Worm (Caenorhabditis elegans): ENCODE measurements around the gene slc-17.5.
A peak's percentile ranks its signal among the peaks of the same experiment; 100 is the strongest.

slc-17.5 gene

DNA sequence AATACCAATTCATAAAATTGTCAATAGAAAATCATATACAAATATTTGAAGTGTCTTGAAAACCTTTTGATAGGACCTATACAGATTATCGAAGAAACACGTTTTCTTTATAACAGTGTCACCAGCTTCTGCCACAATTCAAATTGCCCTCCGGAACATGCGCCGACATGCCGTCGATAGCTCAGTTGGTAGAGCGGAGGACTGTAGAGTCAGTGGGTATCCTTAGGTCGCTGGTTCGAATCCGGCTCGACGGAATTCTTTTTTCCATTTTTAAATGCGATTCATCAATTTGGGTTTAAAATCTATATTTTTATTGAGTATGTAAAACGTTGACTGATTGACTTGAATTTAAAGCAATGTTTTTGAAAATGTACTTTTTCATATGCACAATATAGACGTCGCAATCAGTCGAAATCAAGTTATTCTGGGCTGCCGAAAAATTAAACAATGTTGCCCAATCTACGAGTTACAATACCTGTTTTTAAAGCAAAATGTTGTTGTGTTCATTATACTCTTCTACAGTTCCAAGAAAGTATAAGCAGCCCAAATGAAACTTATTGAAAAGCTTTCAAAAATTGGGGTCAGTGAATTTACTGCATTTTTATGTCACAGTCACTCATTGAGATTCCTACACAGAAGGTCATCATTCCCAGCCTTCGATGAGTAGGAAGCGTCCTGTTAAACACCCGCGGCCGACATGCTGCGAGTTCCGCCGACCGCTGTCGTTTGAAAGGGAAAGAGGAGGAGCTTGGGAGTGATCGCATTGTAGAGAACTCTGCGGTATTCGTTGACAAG, 37.2 kb downstream of the slc-17.5 start (continued):
- TF ChIP-seq nhr-20 (tag; optimal IDR thresholded peaks at IDR 0.05) (peak; percentile 84), nhr-11 (tag; optimal IDR thresholded peaks at IDR 0.05) (no peak), fkh-10 (GFP tag; optimal IDR thresholded peaks at IDR 0.05) (no peak), sox-4 (tag; optimal IDR thresholded peaks at IDR 0.05) (no peak), lin-13 (GFP tag; optimal IDR thresholded peaks at IDR 0.05) (peak; percentile 61), nhr-77 (tag; optimal IDR thresholded peaks at IDR 0.05) (peak; percentile 79), nhr-71 (tag; optimal IDR thresholded peaks at IDR 0.05) (peak; percentile 90), unc-98 (GFP tag; IDR thresholded peaks at IDR 0.05) (no peak), fkh-8 (tag; optimal IDR thresholded peaks at IDR 0.05) (no peak), nhr-90 (tag; optimal IDR thresholded peaks at IDR 0.05; ENCODE audit: poor library complexity) (peak; percentile 96), blmp-1 (tag; optimal IDR thresholded peaks at IDR 0.05) (no peak), tbx-2 (tag; optimal IDR thresholded peaks at IDR 0.05) (peak; percentile 59), efl-1 (optimal IDR thresholded peaks at IDR 0.05) (peak; percentile 38 to 66), efl-1 (GFP tag; optimal IDR thresholded peaks at IDR 0.05 in 1 of 2) (peak in 1 of 2 experiments; percentile 97), elt-2 (tag; optimal IDR thresholded peaks at IDR 0.05) (peak; percentile 90)

DNA sequence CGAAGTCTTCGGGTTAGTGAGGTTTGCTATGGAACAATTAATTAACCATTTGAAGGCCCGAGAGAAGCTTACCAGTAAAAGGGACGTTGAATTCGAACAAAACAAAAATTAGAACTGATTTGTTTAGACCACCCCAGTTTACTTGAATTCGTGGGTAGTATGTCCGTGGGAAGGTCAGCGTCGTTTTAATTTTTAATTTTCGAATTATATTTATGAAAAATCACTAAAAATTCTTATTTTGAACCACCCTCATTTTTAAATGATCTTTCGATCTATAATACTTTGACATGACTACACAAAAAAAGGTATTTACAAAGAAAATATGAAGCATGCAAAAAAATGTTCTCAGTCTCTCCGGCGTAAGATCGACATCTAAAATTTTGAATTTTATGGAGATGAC, 39.2 kb downstream of the slc-17.5 start, which contains the start of gene C16D9.5:
Gene C16D9.5 (minus strand): TSS at position 101 of the 400 bp plus-strand sequence.
- TF ChIP-seq ceh-82 (tag; optimal IDR thresholded peaks at IDR 0.05): no peak

DNA sequence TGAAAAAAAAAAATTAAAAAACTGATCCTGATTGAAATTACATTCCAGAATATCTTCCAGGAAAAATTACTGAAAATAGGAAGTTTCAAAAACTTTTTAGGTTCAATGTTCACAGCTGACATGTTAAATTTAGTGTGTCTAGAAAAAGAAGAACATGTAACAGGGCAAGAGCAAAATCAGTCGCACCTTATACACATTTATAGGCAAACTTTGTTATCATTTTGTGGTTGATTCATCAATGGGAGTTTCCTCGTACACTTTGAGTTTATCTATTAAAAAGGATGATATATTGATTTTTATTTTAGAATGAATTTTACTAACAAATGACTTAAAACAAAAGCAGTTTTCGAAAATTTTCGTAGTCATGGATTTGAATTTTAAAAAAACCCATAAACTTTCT, 41.5 kb downstream of the slc-17.5 start:
- TF ChIP-seq elt-2 (tag; optimal IDR thresholded peaks at IDR 0.05): peak; percentile 45
- TF ChIP-seq sup-37 (GFP tag; optimal IDR thresholded peaks at IDR 0.05): no peak

DNA sequence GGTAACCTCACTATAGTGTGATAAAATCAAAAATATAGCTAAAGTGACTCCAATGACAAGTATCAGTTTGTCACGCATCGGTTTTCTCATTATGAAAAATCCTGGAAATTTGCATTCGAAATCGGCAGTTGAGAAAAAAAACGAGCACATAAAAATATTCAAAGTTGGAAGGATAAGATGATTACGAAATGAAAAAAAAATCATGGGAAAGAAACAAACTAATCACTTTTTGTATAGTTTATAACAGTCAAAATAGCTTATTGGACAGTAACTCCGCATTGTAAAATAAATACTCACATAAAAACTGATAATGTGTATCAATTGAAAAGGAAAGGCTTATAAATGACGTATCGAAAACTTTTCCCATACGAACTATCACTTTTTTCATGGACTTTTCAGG, 41.9 kb downstream of the slc-17.5 start, which contains the start of gene C16D9.4:
Gene C16D9.4 (minus strand): TSS at position 101 of the 400 bp plus-strand sequence.
- TF ChIP-seq egl-27 (tag; optimal IDR thresholded peaks at IDR 0.05) (no peak), ceh-82 (tag; optimal IDR thresholded peaks at IDR 0.05) (no peak), C34B4.2 (tag; optimal IDR thresholded peaks at IDR 0.05) (no peak), sup-37 (GFP tag; optimal IDR thresholded peaks at IDR 0.05) (no peak), pag-3 (tag; optimal IDR thresholded peaks at IDR 0.05; ENCODE audit: borderline replicate concordance, insufficient read depth) (no peak), blmp-1 (tag; optimal IDR thresholded peaks at IDR 0.05) (no peak), dpl-1 (GFP tag; optimal IDR thresholded peaks at IDR 0.05) (no peak), nhr-84 (tag; optimal IDR thresholded peaks at IDR 0.05) (no peak), ceh-88 (GFP tag; IDR thresholded peaks at IDR 0.05) (no peak), nhr-85 (tag) (no peak), snu-23 (GFP tag; optimal IDR thresholded peaks at IDR 0.05) (no peak)

DNA sequence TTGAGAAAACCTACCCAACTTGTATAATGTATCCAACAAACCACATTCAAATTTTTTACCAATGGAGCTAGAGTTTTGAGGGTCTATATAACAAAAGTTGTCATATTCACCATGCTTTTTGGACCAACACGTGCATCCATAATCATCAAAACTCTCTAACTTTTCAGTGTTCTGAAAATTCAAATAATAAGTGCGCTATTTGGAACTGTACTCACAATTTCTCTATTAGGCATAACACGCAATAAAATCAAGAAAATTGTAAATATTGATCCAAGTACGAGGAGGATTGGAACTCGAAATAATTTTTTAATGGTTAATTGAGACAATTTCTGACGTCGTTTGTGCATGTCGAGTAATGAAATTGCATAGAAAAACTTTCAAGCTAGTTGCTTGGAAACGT, 44.8 kb downstream of the slc-17.5 start, which contains the start of gene C16D9.3:
Gene C16D9.3 (minus strand): TSS at position 101 of the 400 bp plus-strand sequence.
- TF ChIP-seq egl-13 (tag; optimal IDR thresholded peaks at IDR 0.05): no peak
- TF ChIP-seq lir-3 (tag; optimal IDR thresholded peaks at IDR 0.05; ENCODE audit: poor library complexity): no peak
- no peak for TF ChIP-seq jun-1 (tag; optimal IDR thresholded peaks at IDR 0.05)
- TF ChIP-seq mef-2 (tag; optimal IDR thresholded peaks at IDR 0.05): no peak
- TF ChIP-seq unc-98 (GFP tag; IDR thresholded peaks at IDR 0.05): no peak
- TF ChIP-seq xbp-1 (tag; optimal IDR thresholded peaks at IDR 0.05): no peak
- TF ChIP-seq lin-35 (GFP tag; optimal IDR thresholded peaks at IDR 0.05): no peak
- TF ChIP-seq efl-3 (GFP tag; optimal IDR thresholded peaks at IDR 0.05): no peak
- no peak for TF ChIP-seq nhr-85 (tag)
- TF ChIP-seq ztf-11 (tag; optimal IDR thresholded peaks at IDR 0.05): no peak
- TF ChIP-seq tlp-1 (tag; optimal IDR thresholded peaks at IDR 0.05): no peak
- TF ChIP-seq elt-2 (tag; optimal IDR thresholded peaks at IDR 0.05): no peak
- TF ChIP-seq fkh-8 (tag; optimal IDR thresholded peaks at IDR 0.05): no peak
- TF ChIP-seq elt-3 (tag; optimal IDR thresholded peaks at IDR 0.05): no peak
- no peak for TF ChIP-seq C04F5.9 (tag; optimal IDR thresholded peaks at IDR 0.05)
- TF ChIP-seq swsn-7 (tag; optimal IDR thresholded peaks at IDR 0.05): no peak
- no peak for TF ChIP-seq lin-13 (GFP tag; optimal IDR thresholded peaks at IDR 0.05)
- no peak for TF ChIP-seq ztf-4 (tag; optimal IDR thresholded peaks at IDR 0.05)
